Worm (Caenorhabditis elegans) whole organism, late embryonic: ENCODE data around the gene C25D7.16.

Source experiments
- F13H6.1 ChIP-seq: sonication (generic microtip); optimal IDR thresholded peaks from 2 replicates; lab custom pipeline; 2016; ENCODE audit warnings: missing genetic modification characterization, missing compliant biosample characterization
- K02D7.2 ChIP-seq: sonication (generic microtip); optimal IDR thresholded peaks from 2 replicates; lab custom pipeline; 2017; ENCODE audit warnings: mild to moderate bottlenecking, missing genetic modification characterization, missing compliant biosample characterization
- fkh-10 ChIP-seq: fragments of 150-350 bp; optimal IDR thresholded peaks from 2 replicates; lab custom pipeline; 2014; ENCODE audit warnings: missing biosample characterization, missing genetic modification reagents, missing genetic modification characterization
- hlh-30 ChIP-seq: sonication (generic microtip); optimal IDR thresholded peaks from 2 replicates; lab custom pipeline; 2017; ENCODE audit warnings: antibody characterized with exemption, missing genetic modification characterization, missing compliant biosample characterization; ENCODE audit not compliant: insufficient read depth
- hlh-6 ChIP-seq: sonication (generic microtip); optimal IDR thresholded peaks from 2 replicates; lab custom pipeline; 2016; ENCODE audit warnings: missing genotype, missing genetic modification characterization, missing compliant biosample characterization
- lin-11 ChIP-seq: fragments of 200-800 bp; sonication (Bioruptor generic); optimal IDR thresholded peaks from 2 replicates; lab custom pipeline; 2018; ENCODE audit warnings: mild to moderate bottlenecking, missing genetic modification characterization, missing compliant biosample characterization
- npax-4 ChIP-seq: sonication (generic microtip); optimal IDR thresholded peaks from 2 replicates; lab custom pipeline; 2016; ENCODE audit warnings: missing genetic modification characterization, missing compliant biosample characterization
- odd-2 ChIP-seq: sonication (generic microtip); optimal IDR thresholded peaks from 2 replicates; lab custom pipeline; 2017; ENCODE audit warnings: antibody characterized with exemption, mild to moderate bottlenecking, missing genetic modification characterization, missing compliant biosample characterization
- pag-3 ChIP-seq: sonication (generic microtip); optimal IDR thresholded peaks from 2 replicates; lab custom pipeline; 2016; ENCODE audit warnings: missing compliant biosample characterization, missing genetic modification characterization, borderline replicate concordance
- pha-4 ChIP-seq: fragments of 150-350 bp; optimal IDR thresholded peaks from 2 replicates; lab custom pipeline; 2018; ENCODE audit warnings: missing biosample characterization, missing genetic modification reagents, missing genetic modification characterization
- rnt-1 ChIP-seq: sonication (generic microtip); optimal IDR thresholded peaks from 2 replicates; lab custom pipeline; 2016; ENCODE audit warnings: missing genetic modification characterization, missing compliant biosample characterization

ce11 chrV:15089438-15089837, 33.5 kb downstream of the C25D7.16 start, which contains the start of the genes C01G10.5 and C01G10.4:
- TF ChIP-seq pha-4 (tag; lab: Kevin White, UChicago), result no peak
- no peak for TF ChIP-seq odd-2 (tag; lab: Kevin White, UChicago)
- TF ChIP-seq npax-4, result no peak
- TF ChIP-seq hlh-6 (tag; lab: Kevin White, UChicago), result no peak
- no peak for TF ChIP-seq F13H6.1 (tag; lab: Kevin White, UChicago)
- TF ChIP-seq fkh-10 (GFP tag; lab: Kevin White, UChicago), result no peak
- no peak for TF ChIP-seq K02D7.2 (tag; lab: Kevin White, UChicago)
- TF ChIP-seq rnt-1 (tag; lab: Kevin White, UChicago), result no peak
- TF ChIP-seq lin-11 (tag; lab: Kevin White, UChicago), result no peak
- no peak for TF ChIP-seq hlh-30 (tag; lab: Kevin White, UChicago)
- no peak for TF ChIP-seq pag-3 (tag; lab: Kevin White, UChicago)
